Worm (Caenorhabditis elegans): ENCODE results near the gene bath-46.

The bath-46 gene

DNA sequence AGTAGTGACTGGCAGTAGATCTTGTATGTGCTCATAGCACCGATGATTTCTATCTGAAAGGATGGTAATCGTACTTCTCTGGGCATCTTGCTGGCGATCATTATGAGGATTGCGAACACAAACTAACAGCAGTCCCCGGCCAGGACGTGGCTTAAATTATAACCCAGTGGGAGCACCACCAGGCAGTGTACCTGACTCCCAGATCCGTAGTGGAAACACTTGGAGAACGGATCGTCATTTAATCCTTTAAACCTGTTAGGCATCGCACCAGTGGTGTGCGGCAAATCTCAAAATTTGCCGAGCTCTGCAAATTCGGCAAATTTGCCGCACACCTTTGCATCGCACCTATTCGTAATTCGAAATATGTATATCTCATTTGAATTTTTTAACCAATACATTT, 30.1 kb upstream of the bath-46 start, which contains the start of gene K05F6.8:
Gene K05F6.8, minus strand, starts transcription at position 101 of the 400 bp plus-strand sequence.
- TF ChIP-seq jun-1 (tag; optimal IDR thresholded peaks at IDR 0.05) (no peak), nhr-76 (tag; optimal IDR thresholded peaks at IDR 0.05) (no peak), nhr-25 (tag; optimal IDR thresholded peaks at IDR 0.05) (no peak), ceh-28 (tag; optimal IDR thresholded peaks at IDR 0.05) (no peak)

DNA sequence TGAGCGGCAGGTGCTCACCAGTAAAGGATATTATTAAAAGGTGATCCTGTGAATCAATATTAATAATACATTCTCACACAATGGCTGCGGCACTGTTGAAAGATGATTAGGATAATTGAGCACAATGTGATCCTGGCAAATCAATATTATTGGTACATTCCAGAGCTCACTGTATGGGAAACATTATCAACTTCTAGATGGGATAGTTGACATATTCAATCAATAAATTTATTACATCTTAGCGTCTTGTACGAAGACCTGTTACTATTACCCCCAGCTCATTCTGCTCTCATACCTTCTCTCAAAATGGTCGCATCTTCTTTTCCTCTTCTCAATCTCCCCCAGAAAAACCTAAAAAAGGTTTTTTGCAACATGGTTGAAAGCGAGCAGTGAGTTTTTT, 29.5 kb upstream of the bath-46 start, which contains the start of gene fbxb-49:
Gene fbxb-49, plus strand, starts transcription at position 301 of the 400 bp plus-strand sequence.
- TF ChIP-seq eor-1 (tag; optimal IDR thresholded peaks at IDR 0.05): no peak
- no peak for TF ChIP-seq ceh-28 (tag; optimal IDR thresholded peaks at IDR 0.05)
- no peak for TF ChIP-seq unc-39 (tag; optimal IDR thresholded peaks at IDR 0.05)
- no peak for TF ChIP-seq hmg-11 (tag; optimal IDR thresholded peaks at IDR 0.05)
- no peak for TF ChIP-seq mml-1 (tag; optimal IDR thresholded peaks at IDR 0.05)
- TF ChIP-seq elt-1 (tag; optimal IDR thresholded peaks at IDR 0.05): no peak
- no peak for TF ChIP-seq fos-1 (tag; optimal IDR thresholded peaks at IDR 0.05)
- no peak for TF ChIP-seq lin-39 (tag; optimal IDR thresholded peaks at IDR 0.05)
- TF ChIP-seq nhr-12 (tag; optimal IDR thresholded peaks at IDR 0.05): no peak
- TF ChIP-seq nhr-25 (tag; optimal IDR thresholded peaks at IDR 0.05): no peak
- no peak for TF ChIP-seq egl-5 (tag; optimal IDR thresholded peaks at IDR 0.05)
- no peak for TF ChIP-seq sea-2 (GFP tag; optimal IDR thresholded peaks at IDR 0.05)
- no peak for TF ChIP-seq ztf-4 (tag; optimal IDR thresholded peaks at IDR 0.05)
- no peak for TF ChIP-seq ceh-16 (tag; optimal IDR thresholded peaks at IDR 0.05)
- TF ChIP-seq unc-62 (GFP tag; optimal IDR thresholded peaks at IDR 0.05): no peak
- TF ChIP-seq ZK546.5 (tag; optimal IDR thresholded peaks at IDR 0.05): no peak
- no peak for TF ChIP-seq elt-2 (tag; optimal IDR thresholded peaks at IDR 0.05)

DNA sequence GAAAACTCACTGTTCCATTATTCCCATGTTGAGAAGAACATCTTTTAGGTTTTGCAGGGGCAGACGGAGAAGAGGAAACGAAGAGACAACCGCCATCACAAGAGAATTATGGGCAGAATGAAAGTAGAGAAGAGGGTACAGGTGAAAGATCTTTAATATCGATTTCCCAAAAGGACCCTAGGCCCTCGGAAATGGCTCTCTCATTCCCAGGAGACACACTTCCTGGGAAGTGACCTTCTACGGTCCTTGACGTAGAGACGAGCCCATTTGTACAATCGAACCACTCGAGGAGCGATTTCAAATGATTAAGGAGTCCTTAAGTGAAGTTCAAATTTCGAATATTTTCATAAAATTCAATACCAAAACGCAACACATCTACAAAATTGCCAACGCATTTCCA, 26.7 kb upstream of the bath-46 start, which contains the start of gene fbxb-46:
Gene fbxb-46, minus strand, starts transcription at position 101 of the 400 bp plus-strand sequence.
- TF ChIP-seq elt-2 (tag; optimal IDR thresholded peaks at IDR 0.05) (no peak), elt-1 (tag; optimal IDR thresholded peaks at IDR 0.05) (no peak), elt-3 (tag; optimal IDR thresholded peaks at IDR 0.05) (no peak), fkh-10 (GFP tag; optimal IDR thresholded peaks at IDR 0.05) (no peak), jun-1 (tag; optimal IDR thresholded peaks at IDR 0.05) (no peak), egl-27 (tag; optimal IDR thresholded peaks at IDR 0.05) (no peak), aly-2 (tag; optimal IDR thresholded peaks at IDR 0.05) (no peak), egl-5 (tag; optimal IDR thresholded peaks at IDR 0.05) (no peak), ceh-16 (tag; optimal IDR thresholded peaks at IDR 0.05) (no peak), nfya-1 (tag; optimal IDR thresholded peaks at IDR 0.05; ENCODE audit: insufficient read depth) (no peak), R02D3.7 (tag; optimal IDR thresholded peaks at IDR 0.05) (no peak), ceh-28 (tag; optimal IDR thresholded peaks at IDR 0.05) (no peak), hmg-11 (tag; optimal IDR thresholded peaks at IDR 0.05) (no peak), pha-4 (tag; optimal IDR thresholded peaks at IDR 0.05) (no peak), nhr-25 (tag; optimal IDR thresholded peaks at IDR 0.05) (no peak), ztf-4 (tag; optimal IDR thresholded peaks at IDR 0.05) (no peak), fkh-2 (tag; optimal IDR thresholded peaks at IDR 0.05) (no peak)

DNA sequence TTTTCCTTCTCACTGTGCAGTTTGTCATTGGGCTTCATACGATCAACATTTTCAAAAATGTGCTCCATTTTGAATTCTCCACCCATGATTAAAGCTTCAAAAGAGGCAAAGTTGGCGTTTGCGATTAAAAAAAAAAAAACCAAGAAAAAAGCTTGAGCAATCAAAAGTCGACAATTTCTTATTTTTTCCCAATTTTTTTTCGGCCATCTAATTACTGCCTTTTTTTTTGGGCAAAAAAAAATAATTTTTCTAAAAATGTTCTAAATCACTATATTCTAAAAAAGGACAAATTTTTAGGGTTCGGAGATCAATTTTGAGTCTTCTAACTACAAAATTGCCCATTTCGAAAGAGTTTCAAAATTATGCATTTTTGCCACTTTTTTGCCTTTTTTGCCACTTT, 21.7 kb upstream of the bath-46 start, which contains the start of gene K05F6.10:
Gene K05F6.10, minus strand, starts transcription at position 101 of the 400 bp plus-strand sequence.
- TF ChIP-seq nhr-76 (tag; optimal IDR thresholded peaks at IDR 0.05) (no peak), nhr-237 (tag; optimal IDR thresholded peaks at IDR 0.05) (no peak), snpc-4 (tag; optimal IDR thresholded peaks at IDR 0.05) (no peak), nhr-67 (tag; optimal IDR thresholded peaks at IDR 0.05) (no peak), ceh-82 (tag; optimal IDR thresholded peaks at IDR 0.05) (no peak), nhr-12 (tag; optimal IDR thresholded peaks at IDR 0.05) (no peak), skn-1 (tag; optimal IDR thresholded peaks at IDR 0.05) (no peak), nhr-28 (tag; optimal IDR thresholded peaks at IDR 0.05) (no peak), nfya-1 (tag; optimal IDR thresholded peaks at IDR 0.05; ENCODE audit: insufficient read depth) (no peak)

DNA sequence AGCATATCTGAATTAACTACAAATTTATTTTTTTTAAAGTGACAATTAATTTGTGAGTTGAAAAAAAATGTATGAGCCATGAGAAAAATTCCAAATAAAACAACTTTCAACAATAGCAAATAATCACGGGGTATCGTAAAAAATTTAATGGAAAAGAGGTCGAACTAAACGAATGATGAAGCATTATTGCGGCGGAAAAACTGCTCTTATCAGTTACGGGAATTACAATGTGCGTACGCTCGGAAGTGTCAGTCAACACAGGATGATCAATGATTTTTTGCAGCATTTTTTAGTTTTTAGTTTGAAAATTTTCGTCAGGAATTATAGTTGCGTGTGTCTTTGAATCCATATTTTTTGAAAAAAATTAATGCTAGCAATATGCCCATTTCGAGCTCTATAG, 20.9 kb upstream of the bath-46 start:
- TF ChIP-seq fkh-2 (tag; optimal IDR thresholded peaks at IDR 0.05) (no peak), egl-5 (tag; optimal IDR thresholded peaks at IDR 0.05) (no peak), nhr-237 (tag; optimal IDR thresholded peaks at IDR 0.05) (no peak), nhr-76 (tag; optimal IDR thresholded peaks at IDR 0.05) (no peak), nhr-67 (tag; optimal IDR thresholded peaks at IDR 0.05) (no peak), ama-1 (optimal IDR thresholded peaks at IDR 0.05) (no peak), nhr-23 (tag; optimal IDR thresholded peaks at IDR 0.05) (no peak), nhr-11 (tag; optimal IDR thresholded peaks at IDR 0.05) (no peak), lin-15B (tag; optimal IDR thresholded peaks at IDR 0.05) (no peak), ztf-11 (tag; optimal IDR thresholded peaks at IDR 0.05) (no peak), fkh-10 (GFP tag; optimal IDR thresholded peaks at IDR 0.05) (no peak), nhr-43 (tag; optimal IDR thresholded peaks at IDR 0.05; ENCODE audit: poor library complexity, severe bottlenecking) (no peak), jun-1 (tag; optimal IDR thresholded peaks at IDR 0.05) (peak; percentile 21), nfya-1 (tag; optimal IDR thresholded peaks at IDR 0.05; ENCODE audit: insufficient read depth) (no peak), mml-1 (tag; optimal IDR thresholded peaks at IDR 0.05) (no peak), elt-2 (tag; optimal IDR thresholded peaks at IDR 0.05) (peak; percentile 82), aly-2 (tag; optimal IDR thresholded peaks at IDR 0.05) (no peak), pqm-1 (tag; optimal IDR thresholded peaks at IDR 0.05) (peak; percentile 68), R02D3.7 (tag; optimal IDR thresholded peaks at IDR 0.05) (no peak), lsy-12 (tag; optimal IDR thresholded peaks at IDR 0.05) (no peak), mdl-1 (tag; optimal IDR thresholded peaks at IDR 0.05) (no peak), ceh-9 (tag; optimal IDR thresholded peaks at IDR 0.05) (no peak), elt-3 (tag; optimal IDR thresholded peaks at IDR 0.05) (no peak), lin-39 (tag; optimal IDR thresholded peaks at IDR 0.05) (no peak)
